Fruit fly (Drosophila melanogaster): ENCODE results near the gene Snoo.

Snoo gene

dm6 chr2L:7860739-7861138, 123.3 kb downstream of the Snoo start, which contains the start of gene TwdlE:
Gene TwdlE (minus strand): TSS chr2L:7860839.
- no peak for TF ChIP-seq pan (optimal IDR thresholded peaks at IDR 0.05)
- TF ChIP-seq CG8478 (optimal IDR thresholded peaks at IDR 0.05) = no peak
- TF ChIP-seq psq (optimal IDR thresholded peaks at IDR 0.05) = no peak
- TF ChIP-seq EcR (GFP tag; optimal IDR thresholded peaks at IDR 0.05) = no peak
- TF ChIP-seq usp (GFP tag; optimal IDR thresholded peaks at IDR 0.05) = no peak
- no peak for TF ChIP-seq Dll (optimal IDR thresholded peaks at IDR 0.05)

- peak; percentile 71 to 86 for TF ChIP-seq EcR (GFP tag; optimal IDR thresholded peaks at IDR 0.05)
Measured at dm6 chr2L:7856380-7857127, 127.4 kb downstream of the Snoo start, which contains the start of gene lectin-28C. Gene lectin-28C (plus strand): TSS chr2L:7857077.

dm6 chr2L:7855108-7855507, 128.9 kb downstream of the Snoo start, which contains the start of gene CG14535:
Gene CG14535 (minus strand): TSS chr2L:7855475.
- TF ChIP-seq psq (optimal IDR thresholded peaks at IDR 0.05) = no peak
- TF ChIP-seq pan (optimal IDR thresholded peaks at IDR 0.05) = no peak
- TF ChIP-seq CG8478 (optimal IDR thresholded peaks at IDR 0.05) = no peak
- TF ChIP-seq usp (GFP tag; optimal IDR thresholded peaks at IDR 0.05) = no peak
- TF ChIP-seq Dll (optimal IDR thresholded peaks at IDR 0.05) = no peak
- TF ChIP-seq EcR (GFP tag; optimal IDR thresholded peaks at IDR 0.05) = no peak

- TF ChIP-seq psq (optimal IDR thresholded peaks at IDR 0.05) (no peak), usp (GFP tag; optimal IDR thresholded peaks at IDR 0.05) (no peak), CG8478 (optimal IDR thresholded peaks at IDR 0.05) (no peak), pan (optimal IDR thresholded peaks at IDR 0.05) (no peak), EcR (GFP tag; optimal IDR thresholded peaks at IDR 0.05) (no peak), Dll (optimal IDR thresholded peaks at IDR 0.05) (no peak)
Measured at dm6 chr2L:7851609-7852008, 132.4 kb downstream of the Snoo start.

dm6 chr2L:7850406-7850805, 133.6 kb downstream of the Snoo start:
- TF ChIP-seq pan (optimal IDR thresholded peaks at IDR 0.05) (no peak), Dll (optimal IDR thresholded peaks at IDR 0.05) (no peak), usp (GFP tag; optimal IDR thresholded peaks at IDR 0.05) (no peak), CG8478 (optimal IDR thresholded peaks at IDR 0.05) (no peak), psq (optimal IDR thresholded peaks at IDR 0.05) (no peak)

- TF ChIP-seq pan (optimal IDR thresholded peaks at IDR 0.05) (no peak), EcR (GFP tag; optimal IDR thresholded peaks at IDR 0.05) (no peak), psq (optimal IDR thresholded peaks at IDR 0.05) (no peak), CG8478 (optimal IDR thresholded peaks at IDR 0.05) (no peak), Dll (optimal IDR thresholded peaks at IDR 0.05) (no peak), usp (GFP tag; optimal IDR thresholded peaks at IDR 0.05) (no peak)
Measured at dm6 chr2L:7849472-7849871, 134.5 kb downstream of the Snoo start.

dm6 chr2L:7841244-7841643, 142.8 kb downstream of the Snoo start:
- TF ChIP-seq usp (GFP tag; optimal IDR thresholded peaks at IDR 0.05) = no peak
- TF ChIP-seq pan (optimal IDR thresholded peaks at IDR 0.05) = no peak
- no peak for TF ChIP-seq psq (optimal IDR thresholded peaks at IDR 0.05)
- TF ChIP-seq CG8478 (optimal IDR thresholded peaks at IDR 0.05) = no peak
- no peak for TF ChIP-seq EcR (GFP tag; optimal IDR thresholded peaks at IDR 0.05)
- no peak for TF ChIP-seq Dll (optimal IDR thresholded peaks at IDR 0.05)

Measured in whole organism.